Fruit fly (Drosophila melanogaster): ENCODE data around the gene eIF5B.

The eIF5B gene

dm6 chr3L:3396056-3396455, 64.7 kb downstream of the eIF5B start (continued):
- peak; percentile 83 for TF ChIP-seq CG4707 (GFP tag; optimal IDR thresholded peaks at IDR 0.05)
- peak; percentile 85 for TF ChIP-seq CG16815 (GFP tag; optimal IDR thresholded peaks at IDR 0.05)
- TF ChIP-seq p53 (GFP tag; optimal IDR thresholded peaks at IDR 0.05): peak; percentile 39
- peak; percentile 56 for TF ChIP-seq TFAM (GFP tag; optimal IDR thresholded peaks at IDR 0.05)
- peak; percentile 55; the same call in 1 of the 2 replicates for TF ChIP-seq danr (GFP tag; IDR thresholded peaks at IDR 0.05)
- peak; percentile 98 for TF ChIP-seq CG2712 (tag; optimal IDR thresholded peaks at IDR 0.05)
- TF ChIP-seq CG7987 (GFP tag; optimal IDR thresholded peaks at IDR 0.05): peak; percentile 21
- TF ChIP-seq tap (tag; optimal IDR thresholded peaks at IDR 0.05): peak; percentile 89
- TF ChIP-seq BEAF-32 (GFP tag; optimal IDR thresholded peaks at IDR 0.05): no peak
- TF ChIP-seq otp (GFP tag; IDR thresholded peaks at IDR 0.05): peak; percentile 90
- no peak for TF ChIP-seq CG8478 (optimal IDR thresholded peaks at IDR 0.05)
- TF ChIP-seq Hmr (GFP tag; optimal IDR thresholded peaks at IDR 0.05): no peak
- TF ChIP-seq twi (tag; optimal IDR thresholded peaks at IDR 0.05): peak; percentile 90
- TF ChIP-seq Mad (GFP tag; optimal IDR thresholded peaks at IDR 0.05): peak; percentile 76
- TF ChIP-seq gcm2 (GFP tag; optimal IDR thresholded peaks at IDR 0.05): peak; percentile 60
- TF ChIP-seq CG7963 (GFP tag; IDR thresholded peaks at IDR 0.05; ENCODE audit: partially characterized antibody): no peak
- peak; percentile 43 for TF ChIP-seq CG6683 (GFP tag; optimal IDR thresholded peaks at IDR 0.05)
- TF ChIP-seq CG11504 (tag; optimal IDR thresholded peaks at IDR 0.05): peak; percentile 89
- TF ChIP-seq dm (GFP tag; optimal IDR thresholded peaks at IDR 0.05): peak; percentile 60
- TF ChIP-seq CG1529 (GFP tag; optimal IDR thresholded peaks at IDR 0.05): peak; percentile 92
- no peak for TF ChIP-seq CG34376 (GFP tag; optimal IDR thresholded peaks at IDR 0.05)
- TF ChIP-seq HmgZ (tag; optimal IDR thresholded peaks at IDR 0.05): peak; percentile 60
- TF ChIP-seq Lpt (GFP tag; optimal IDR thresholded peaks at IDR 0.05): no peak
- TF ChIP-seq her (GFP tag; optimal IDR thresholded peaks at IDR 0.05): no peak
- TF ChIP-seq CG6272 (GFP tag; IDR thresholded peaks at IDR 0.05): peak; percentile 69
- peak; percentile 71 for TF ChIP-seq MTF-1 (GFP tag; optimal IDR thresholded peaks at IDR 0.05; ENCODE audit: borderline replicate concordance)
- TF ChIP-seq Nf-YA (GFP tag; IDR thresholded peaks at IDR 0.05): peak; percentile 69; the same call in 1 of the 2 replicates
- TF ChIP-seq sc (optimal IDR thresholded peaks at IDR 0.05): no peak
- TF ChIP-seq sc (GFP tag; optimal IDR thresholded peaks at IDR 0.05): peak; percentile 93
- TF ChIP-seq gfzf (GFP tag; optimal IDR thresholded peaks at IDR 0.05): no peak
- no peak for TF ChIP-seq CG16813 (GFP tag; IDR thresholded peaks at IDR 0.05; ENCODE audit: partially characterized antibody)
- no peak for TF ChIP-seq CG14860 (GFP tag; IDR thresholded peaks at IDR 0.05; ENCODE audit: partially characterized antibody)
- TF ChIP-seq Jarid2 (GFP tag; optimal IDR thresholded peaks at IDR 0.05): peak; percentile 48
- TF ChIP-seq mam (GFP tag; optimal IDR thresholded peaks at IDR 0.05): peak; percentile 38
- peak; percentile 92 for TF ChIP-seq unpg (GFP tag; optimal IDR thresholded peaks at IDR 0.05)
- peak; percentile 84 for TF ChIP-seq CG17385 (GFP tag; optimal IDR thresholded peaks at IDR 0.05)
- peak; percentile 79 for TF ChIP-seq CG8089 (GFP tag; optimal IDR thresholded peaks at IDR 0.05)
- no peak for TF ChIP-seq al (GFP tag; IDR thresholded peaks at IDR 0.05)
- TF ChIP-seq E2f2 (GFP tag; IDR thresholded peaks at IDR 0.05): peak; percentile 53
- peak; percentile 79 for TF ChIP-seq CG1233 (GFP tag; optimal IDR thresholded peaks at IDR 0.05)
- TF ChIP-seq sens (GFP tag): peak; percentile 99
- peak; percentile 73 for TF ChIP-seq tio (GFP tag; optimal IDR thresholded peaks at IDR 0.05)
- TF ChIP-seq ap (GFP tag; IDR thresholded peaks at IDR 0.05): peak; percentile 77
- TF ChIP-seq Oli (tag; optimal IDR thresholded peaks at IDR 0.05): peak; percentile 91
- TF ChIP-seq CG14014 (GFP tag; IDR thresholded peaks at IDR 0.05): peak; percentile 47; the same call in 1 of the 2 replicates
- no peak for TF ChIP-seq HmgD (GFP tag; optimal IDR thresholded peaks at IDR 0.05)
- no peak for TF ChIP-seq knrl (GFP tag; IDR thresholded peaks at IDR 0.05; ENCODE audit: partially characterized antibody)
- TF ChIP-seq CG3407 (GFP tag; optimal IDR thresholded peaks at IDR 0.05): peak; percentile 90
- peak; percentile 94 for TF ChIP-seq CG4424 (GFP tag; optimal IDR thresholded peaks at IDR 0.05)
- TF ChIP-seq CG1603 (tag; optimal IDR thresholded peaks at IDR 0.05): peak; percentile 60
- peak; percentile 87 for TF ChIP-seq grau (tag; optimal IDR thresholded peaks at IDR 0.05)
